Worm (Caenorhabditis elegans): ENCODE data around the gene ZC262.2.

The ZC262.2 gene

ce11 chrIII:8371595-8372305, 39.9 kb downstream of the ZC262.2 start, which contains the start of gene lmbr-1:
lmbr-1 (plus strand) TSS chrIII:8372255.
- no peak for TF ChIP-seq him-1 (tag; optimal IDR thresholded peaks at IDR 0.05)
- no peak for TF ChIP-seq dao-5 (tag; optimal IDR thresholded peaks at IDR 0.05)
- no peak for TF ChIP-seq W03F9.2 (tag; optimal IDR thresholded peaks at IDR 0.05)

- TF ChIP-seq W03F9.2 (tag; optimal IDR thresholded peaks at IDR 0.05): no peak
- TF ChIP-seq dao-5 (tag; optimal IDR thresholded peaks at IDR 0.05): no peak
- no peak for TF ChIP-seq him-1 (tag; optimal IDR thresholded peaks at IDR 0.05)
These were observed 43.1 kb downstream of the ZC262.2 start, which contains the start of gene met-2 for ce11 chrIII:8375000-8375399. met-2 (plus strand) TSS chrIII:8375300.

ce11 chrIII:8380645-8381044, 48.8 kb downstream of the ZC262.2 start, which contains the start of gene R05D3.12:
R05D3.12 (plus strand) TSS chrIII:8380945.
- TF ChIP-seq dao-5 (tag; optimal IDR thresholded peaks at IDR 0.05): no peak
- TF ChIP-seq W03F9.2 (tag; optimal IDR thresholded peaks at IDR 0.05): no peak
- TF ChIP-seq him-1 (tag; optimal IDR thresholded peaks at IDR 0.05): no peak

Data from whole organism, L4/young adult.